Worm (Caenorhabditis elegans) whole organism, L4 larva: Measurements from ENCODE around the gene nhr-87.

Experiments
- D1046.2 ChIP-seq: fragments of 200-800 bp; sonication (Bioruptor generic); IDR thresholded peaks from 2 replicates; pipeline ENCODE4 v1.3.6; 2022; ENCODE audit warnings: missing genetic modification characterization, missing compliant biosample characterization
- F49E8.2 ChIP-seq: sonication (generic microtip); optimal IDR thresholded peaks from 2 replicates; lab custom pipeline; 2016; ENCODE audit warnings: missing compliant biosample characterization, mild to moderate bottlenecking, missing genetic modification characterization, borderline replicate concordance
- R02D3.7 ChIP-seq: fragments of 150-350 bp; sonication (generic microtip); optimal IDR thresholded peaks from 3 replicates; lab custom pipeline; 2014; ENCODE audit warnings: missing biosample characterization, missing genetic modification characterization
- Y5F2A.4 ChIP-seq: fragments of 200-800 bp; sonication (Bioruptor generic); optimal IDR thresholded peaks from 2 replicates; lab custom pipeline; 2018; ENCODE audit warnings: mild to moderate bottlenecking, missing genetic modification characterization, missing compliant biosample characterization
- ZK546.5 ChIP-seq, 2 experiments: sonication (generic microtip); optimal IDR thresholded peaks; 2 replicates each; lab custom pipeline; 2017; ENCODE audit warnings: missing biosample characterization in 2 of 2, missing genetic modification characterization in 2 of 2
- aly-2 ChIP-seq: sonication (generic microtip); optimal IDR thresholded peaks from 2 replicates; lab custom pipeline; 2018; ENCODE audit warnings: missing biosample characterization, missing genetic modification characterization
- ama-1 ChIP-seq: fragments of 150-350 bp; optimal IDR thresholded peaks from 2 replicates; lab custom pipeline; 2014; ENCODE audit warnings: inconsistent platforms, mixed read lengths
- ceh-20 ChIP-seq: fragments of 200-800 bp; sonication (Bioruptor generic); IDR thresholded peaks from 2 replicates; pipeline ENCODE4 v1.3.6; 2022; ENCODE audit warnings: missing genetic modification reagents, missing genetic modification characterization, missing compliant biosample characterization
- ceh-32 ChIP-seq: sonication (generic microtip); optimal IDR thresholded peaks from 2 replicates; lab custom pipeline; 2016; ENCODE audit warnings: mild to moderate bottlenecking, missing genetic modification characterization, missing compliant biosample characterization; ENCODE audit not compliant: poor library complexity
- ceh-44 ChIP-seq: fragments of 200-800 bp; sonication (Bioruptor generic); IDR thresholded peaks from 2 replicates; pipeline ENCODE4 v1.3.6; 2022; ENCODE audit warnings: missing genetic modification reagents, missing genetic modification characterization, missing compliant biosample characterization
- ces-1 ChIP-seq: fragments of 150-350 bp; sonication (generic microtip); optimal IDR thresholded peaks from 4 replicates; lab custom pipeline; 2014; ENCODE audit warnings: missing biosample characterization, missing genetic modification reagents, missing genetic modification characterization
- daf-12 ChIP-seq: fragments of 150-350 bp; optimal IDR thresholded peaks from 2 replicates; lab custom pipeline; 2014; ENCODE audit warnings: missing biosample characterization, missing genetic modification reagents, missing genetic modification characterization
- daf-8 ChIP-seq: fragments of 200-800 bp; sonication (Bioruptor generic); IDR thresholded peaks from 2 replicates; pipeline ENCODE4 v1.3.6; 2022; ENCODE audit warnings: missing genetic modification characterization, missing compliant biosample characterization
- dmd-8 ChIP-seq: fragments of 200-800 bp; sonication (Bioruptor generic); IDR thresholded peaks from 2 replicates; pipeline ENCODE4 v1.3.6; 2022; ENCODE audit warnings: missing genetic modification characterization, missing compliant biosample characterization
- dpl-1 ChIP-seq: fragments of 150-350 bp; optimal IDR thresholded peaks from 2 replicates; lab custom pipeline; 2014; ENCODE audit warnings: missing biosample characterization, missing genetic modification reagents, missing genetic modification characterization
- dve-1 ChIP-seq: sonication (generic microtip); optimal IDR thresholded peaks from 2 replicates; lab custom pipeline; 2017; ENCODE audit warnings: antibody characterized with exemption, mild to moderate bottlenecking, missing genetic modification characterization, missing compliant biosample characterization; ENCODE audit not compliant: insufficient read depth
- fkh-10 ChIP-seq: fragments of 150-350 bp; optimal IDR thresholded peaks from 2 replicates; lab custom pipeline; 2014; ENCODE audit warnings: missing biosample characterization, missing genetic modification reagents, missing genetic modification characterization
- hif-1 ChIP-seq, 2 experiments: sonication (generic microtip); optimal IDR thresholded peaks; 2 replicates each; lab custom pipeline; 2016 to 2017; ENCODE audit warnings: missing compliant biosample characterization in 2 of 2, missing genetic modification characterization in 2 of 2, missing genetic modification reagents in 2 of 2, missing genotype in 2 of 2, mild to moderate bottlenecking in 1 of 2
- hlh-11 ChIP-seq: fragments of 200-800 bp; sonication (Bioruptor generic); optimal IDR thresholded peaks from 2 replicates; lab custom pipeline; 2018; ENCODE audit warnings: mild to moderate bottlenecking, missing genetic modification characterization, missing compliant biosample characterization
- jun-1 ChIP-seq: fragments of 150-350 bp; optimal IDR thresholded peaks from 2 replicates; lab custom pipeline; 2014; ENCODE audit warnings: missing biosample characterization, missing genetic modification reagents, missing genetic modification characterization
- lim-7 ChIP-seq: fragments of 200-800 bp; sonication (Bioruptor generic); IDR thresholded peaks from 2 replicates; pipeline ENCODE4 v1.3.6; 2022; ENCODE audit warnings: missing genetic modification characterization, missing compliant biosample characterization
- lin-38 ChIP-seq: fragments of 200-800 bp; sonication (Bioruptor generic); IDR thresholded peaks from 2 replicates; pipeline ENCODE4 v1.3.6; 2022; ENCODE audit warnings: missing genetic modification reagents, missing genetic modification characterization, missing compliant biosample characterization
- lir-3 ChIP-seq: sonication (generic microtip); optimal IDR thresholded peaks from 2 replicates; lab custom pipeline; 2016; ENCODE audit warnings: mild to moderate bottlenecking, missing genetic modification characterization, missing compliant biosample characterization
- lsy-2 ChIP-seq, 2 experiments: fragments of 150-350 bp in 1 of 2; sonication (generic microtip) in 1 of 2; optimal IDR thresholded peaks; 2 replicates each; lab custom pipeline; 2014 to 2017; ENCODE audit warnings: missing biosample characterization in 2 of 2, missing genetic modification characterization in 2 of 2
- madf-5 ChIP-seq, 2 experiments: fragments of 200-800 bp; sonication (Bioruptor generic); IDR thresholded peaks; 2 replicates each; pipeline ENCODE4 v1.3.6; 2022; ENCODE audit warnings: missing compliant biosample characterization in 2 of 2, missing genetic modification characterization in 2 of 2
- madf-9 ChIP-seq: fragments of 200-800 bp; sonication (Bioruptor generic); conservative IDR thresholded peaks from 2 replicates; pipeline ENCODE4 v1.3.6; 2022; ENCODE audit warnings: missing genetic modification reagents, missing genetic modification characterization, missing compliant biosample characterization
- mdt-29 ChIP-seq: fragments of 200-800 bp; sonication (Bioruptor generic); IDR thresholded peaks from 2 replicates; pipeline ENCODE4 v1.3.6; 2022; ENCODE audit warnings: missing genetic modification reagents, missing genetic modification characterization, missing compliant biosample characterization
- nhr-28 ChIP-seq: fragments of 150-350 bp; optimal IDR thresholded peaks from 2 replicates; lab custom pipeline; 2014; ENCODE audit warnings: missing biosample characterization, missing genetic modification characterization
- nhr-41 ChIP-seq: fragments of 200-800 bp; sonication (Bioruptor generic); IDR thresholded peaks from 2 replicates; pipeline ENCODE4 v1.3.6; 2022; ENCODE audit warnings: missing genetic modification reagents, missing genetic modification characterization, missing compliant biosample characterization
- nhr-76 ChIP-seq: fragments of 150-350 bp; optimal IDR thresholded peaks from 2 replicates; lab custom pipeline; 2014; ENCODE audit warnings: missing biosample characterization, missing genetic modification characterization
- php-3 ChIP-seq: fragments of 200-800 bp; sonication (Bioruptor generic); IDR thresholded peaks from 2 replicates; pipeline ENCODE4 v1.3.6; 2022; ENCODE audit warnings: missing genetic modification reagents, missing genetic modification characterization, missing compliant biosample characterization
- pqm-1 ChIP-seq: sonication (generic microtip); optimal IDR thresholded peaks from 2 replicates; lab custom pipeline; 2017; ENCODE audit warnings: missing biosample characterization, missing genetic modification characterization
- saeg-2 ChIP-seq: fragments of 200-800 bp; sonication (Bioruptor generic); IDR thresholded peaks from 2 replicates; pipeline ENCODE4 v1.3.6; 2022; ENCODE audit warnings: missing genetic modification reagents, missing genetic modification characterization, missing compliant biosample characterization
- sdz-12 ChIP-seq: fragments of 200-800 bp; sonication (Bioruptor generic); optimal IDR thresholded peaks from 2 replicates; lab custom pipeline; 2018; ENCODE audit warnings: mild to moderate bottlenecking, missing genetic modification characterization, missing compliant biosample characterization
- set-16 ChIP-seq: fragments of 200-800 bp; sonication (Bioruptor generic); IDR thresholded peaks from 2 replicates; pipeline ENCODE4 v1.3.6; 2022; ENCODE audit warnings: missing genetic modification reagents, missing genetic modification characterization, missing compliant biosample characterization
- spr-3 ChIP-seq: fragments of 200-800 bp; sonication (Bioruptor generic); optimal IDR thresholded peaks from 2 replicates; lab custom pipeline; 2018; ENCODE audit warnings: mild to moderate bottlenecking, missing genetic modification characterization, missing compliant biosample characterization
- tag-97 ChIP-seq: fragments of 200-800 bp; sonication (Bioruptor generic); IDR thresholded peaks from 2 replicates; pipeline ENCODE4 v1.3.6; 2022; ENCODE audit warnings: missing genetic modification characterization, missing compliant biosample characterization
- tra-1 ChIP-seq: fragments of 200-800 bp; sonication (Bioruptor generic); IDR thresholded peaks from 2 replicates; pipeline ENCODE4 v1.3.6; 2022; ENCODE audit warnings: missing genetic modification reagents, missing genetic modification characterization, missing compliant biosample characterization
- unc-62 ChIP-seq, 3 experiments: fragments of 150-350 bp in 1 of 3; sonication (generic microtip); optimal IDR thresholded peaks in 2 of 3; peaks in 1 of 3; 1 replicate in 1 of 3; 2 replicates in 2 of 3; lab custom pipeline; 2014 to 2017; ENCODE audit warnings: missing biosample characterization in 3 of 3, missing genetic modification characterization in 3 of 3, missing genetic modification reagents in 3 of 3, missing genotype in 1 of 3
- zfp-2 ChIP-seq: sonication (generic microtip); optimal IDR thresholded peaks from 2 replicates; lab custom pipeline; 2016; ENCODE audit warnings: mild to moderate bottlenecking, missing genetic modification characterization, missing compliant biosample characterization
- zfp-3 ChIP-seq: fragments of 200-800 bp; sonication (Bioruptor generic); conservative IDR thresholded peaks from 2 replicates; pipeline ENCODE4 v1.3.6; 2022; ENCODE audit warnings: missing genetic modification reagents, missing genetic modification characterization, missing compliant biosample characterization

Gene nhr-87

ce11 chrIV:1595802-1596201, 28.0 kb upstream of the nhr-87 start, which contains the start of gene npp-8 (continued):
- TF ChIP-seq ceh-44: 0 out of 2 replicates have a peak, but pooled peaks have one; percentile 22
- no peak for TF ChIP-seq Y5F2A.4 (GFP tag; lab: Kevin White, UChicago)
- TF ChIP-seq fkh-10 (GFP tag; lab: Kevin White, UChicago): peak; percentile 71
- TF ChIP-seq ceh-20 (GFP tag; lab: Robert Waterston, UW): peak; percentile 82
- peak; percentile 27; the same call in 1 of the 2 replicates for TF ChIP-seq mdt-29 (GFP tag; lab: Robert Waterston, UW)
- no peak for TF ChIP-seq aly-2 (tag; lab: Kevin White, UChicago)
- peak; percentile 59 for TF ChIP-seq php-3
- peak; percentile 33 for TF ChIP-seq zfp-2 (tag; lab: Kevin White, UChicago)
- no peak for TF ChIP-seq tag-97 (GFP tag; lab: Robert Waterston, UW)
- TF ChIP-seq ama-1 (lab: Kevin White, UChicago): peak; percentile 62
- TF ChIP-seq F49E8.2: peak; percentile 70
- TF ChIP-seq madf-9 (GFP tag; lab: Robert Waterston, UW): peak; percentile 78
- TF ChIP-seq daf-8 (GFP tag; lab: Robert Waterston, UW): no peak
- no peak for TF ChIP-seq R02D3.7 (tag; lab: Kevin White, UChicago)
- no peak for TF ChIP-seq lir-3 (tag; lab: Kevin White, UChicago)
- TF ChIP-seq tra-1: peak; percentile 60; the same call in 1 of the 2 replicates
- TF ChIP-seq lsy-2 (tag; optimal IDR thresholded peaks at IDR 0.05; lab: Kevin White, UChicago): peak in 1 of 2 experiments; percentile 88
- peak; percentile 86 for TF ChIP-seq spr-3
- peak in 1 of 2 experiments; percentile 98 for TF ChIP-seq unc-62 (GFP tag; optimal IDR thresholded peaks at IDR 0.05 in 1 of 2; lab: Kevin White, UChicago)
- no peak for TF ChIP-seq unc-62 (tag; optimal IDR thresholded peaks at IDR 0.05; lab: Kevin White, UChicago)
- peak; percentile 68; the same call in 1 of the 2 replicates for TF ChIP-seq zfp-3 (GFP tag; lab: Robert Waterston, UW)
- TF ChIP-seq D1046.2 (GFP tag; lab: Robert Waterston, UW): peak; percentile 90
- TF ChIP-seq lin-38 (GFP tag; lab: Robert Waterston, UW): peak; percentile 90
- no peak for TF ChIP-seq daf-12 (tag; lab: Kevin White, UChicago)
- no peak for TF ChIP-seq ceh-32 (tag; lab: Kevin White, UChicago)
- no peak for TF ChIP-seq ZK546.5 (tag; optimal IDR thresholded peaks at IDR 0.05; lab: Kevin White, UChicago)
- no peak for TF ChIP-seq jun-1 (tag; lab: Kevin White, UChicago)
- TF ChIP-seq sdz-12 (GFP tag; lab: Kevin White, UChicago): no peak
- peak; percentile 30 for TF ChIP-seq pqm-1 (tag; lab: Kevin White, UChicago)
- TF ChIP-seq nhr-76 (tag; lab: Kevin White, UChicago): no peak

ce11 chrIV:1597018-1597417, 26.8 kb upstream of the nhr-87 start, which contains the start of gene ced-2:
ced-2 (plus strand) TSS chrIV:1597318.
- no peak for TF ChIP-seq lim-7
- TF ChIP-seq Y5F2A.4 (GFP tag; lab: Kevin White, UChicago): no peak
- TF ChIP-seq dmd-8 (GFP tag; lab: Robert Waterston, UW): no peak
- no peak for TF ChIP-seq dve-1 (tag; lab: Kevin White, UChicago)
- TF ChIP-seq saeg-2 (GFP tag; lab: Robert Waterston, UW): no peak
- TF ChIP-seq dpl-1 (GFP tag; lab: Kevin White, UChicago): no peak
- TF ChIP-seq ces-1 (GFP tag; lab: Kevin White, UChicago): no peak
- no peak for TF ChIP-seq hif-1 (tag; optimal IDR thresholded peaks at IDR 0.05; lab: Kevin White, UChicago)
- no peak for TF ChIP-seq madf-9 (GFP tag; lab: Robert Waterston, UW)
- TF ChIP-seq hlh-11 (tag; lab: Kevin White, UChicago): no peak
- no peak for TF ChIP-seq set-16 (GFP tag; lab: Robert Waterston, UW)
- TF ChIP-seq zfp-3 (GFP tag; lab: Robert Waterston, UW): no peak
- no peak for TF ChIP-seq F49E8.2
- no peak for TF ChIP-seq nhr-28 (tag; lab: Kevin White, UChicago)
- TF ChIP-seq madf-5 (GFP tag; IDR thresholded peaks at IDR 0.05; lab: Robert Waterston, UW): no peak
- no peak for TF ChIP-seq nhr-41 (GFP tag; lab: Robert Waterston, UW)
